Worm (Caenorhabditis elegans) whole organism, L2 larva: ENCODE measurements around the gene F25E2.2.
A peak's percentile ranks its signal among the peaks of the same experiment; 100 is the strongest.

Experiments used
- C34F6.9 ChIP-seq: fragments of 150-350 bp; optimal IDR thresholded peaks from 2 replicates; lab custom pipeline; 2014; ENCODE audit warnings: missing biosample characterization, missing genetic modification characterization
- F13H6.1 ChIP-seq: sonication (generic microtip); optimal IDR thresholded peaks from 2 replicates; lab custom pipeline; 2016; ENCODE audit warnings: missing genetic modification characterization, missing compliant biosample characterization
- R02D3.7 ChIP-seq: fragments of 150-350 bp; optimal IDR thresholded peaks from 2 replicates; lab custom pipeline; 2014; ENCODE audit warnings: missing biosample characterization, missing genetic modification characterization
- Y55F3AM.14 ChIP-seq: fragments of 200-800 bp; sonication (Bioruptor generic); optimal IDR thresholded peaks from 2 replicates; lab custom pipeline; 2018; ENCODE audit warnings: mild to moderate bottlenecking, missing genetic modification characterization, missing compliant biosample characterization
- ZK546.5 ChIP-seq: sonication (generic microtip); optimal IDR thresholded peaks from 2 replicates; lab custom pipeline; 2017; ENCODE audit warnings: missing biosample characterization, missing genetic modification characterization
- alr-1 ChIP-seq: fragments of 150-350 bp; optimal IDR thresholded peaks from 2 replicates; lab custom pipeline; 2014; ENCODE audit warnings: missing biosample characterization, missing genetic modification characterization
- ama-1 ChIP-seq: fragments of 150-350 bp; optimal IDR thresholded peaks from 2 replicates; lab custom pipeline; 2018; ENCODE audit warnings: inconsistent platforms
- blmp-1 ChIP-seq: sonication (generic microtip); optimal IDR thresholded peaks from 2 replicates; lab custom pipeline; 2017; ENCODE audit warnings: missing genetic modification characterization, mild to moderate bottlenecking, missing compliant biosample characterization, antibody characterized with exemption, moderate library complexity; ENCODE audit not compliant: insufficient read depth
- ceh-16 ChIP-seq: fragments of 150-350 bp; optimal IDR thresholded peaks from 2 replicates; lab custom pipeline; 2014; ENCODE audit warnings: missing biosample characterization, missing genetic modification characterization
- crh-2 ChIP-seq: sonication (generic microtip); optimal IDR thresholded peaks from 2 replicates; lab custom pipeline; 2017; ENCODE audit warnings: missing biosample characterization, missing genetic modification characterization
- dmd-4 ChIP-seq: sonication (generic microtip); optimal IDR thresholded peaks from 2 replicates; lab custom pipeline; 2017; ENCODE audit warnings: missing biosample characterization, missing genetic modification characterization
- egl-27 ChIP-seq: sonication (generic microtip); optimal IDR thresholded peaks from 3 replicates; lab custom pipeline; 2017; ENCODE audit warnings: missing biosample characterization, missing genetic modification reagents, missing genetic modification characterization
- fos-1 ChIP-seq: fragments of 150-350 bp; optimal IDR thresholded peaks from 2 replicates; lab custom pipeline; 2014; ENCODE audit warnings: missing biosample characterization, missing genetic modification characterization
- gmeb-1 ChIP-seq: fragments of 150-350 bp; optimal IDR thresholded peaks from 2 replicates; lab custom pipeline; 2014; ENCODE audit warnings: missing biosample characterization, missing genetic modification characterization
- lin-39 ChIP-seq: fragments of 150-350 bp; optimal IDR thresholded peaks from 2 replicates; lab custom pipeline; 2014; ENCODE audit warnings: missing biosample characterization, missing genetic modification reagents, missing genetic modification characterization
- lsy-2 ChIP-seq, 2 experiments: fragments of 150-350 bp in 1 of 2; sonication (generic microtip) in 1 of 2; optimal IDR thresholded peaks; 2 replicates each; lab custom pipeline; 2014 to 2017; ENCODE audit warnings: missing biosample characterization in 2 of 2, missing genetic modification characterization in 2 of 2
- mab-5 ChIP-seq: fragments of 150-350 bp; optimal IDR thresholded peaks from 2 replicates; lab custom pipeline; 2014; ENCODE audit warnings: missing biosample characterization, missing genetic modification characterization
- mbf-1 ChIP-seq: sonication (generic microtip); optimal IDR thresholded peaks from 2 replicates; lab custom pipeline; 2017; ENCODE audit warnings: missing biosample characterization, missing genetic modification characterization
- mdl-1 ChIP-seq, 2 experiments: fragments of 150-350 bp in 1 of 2; sonication (generic microtip) in 1 of 2; optimal IDR thresholded peaks; 2 replicates each; lab custom pipeline; 2017; ENCODE audit warnings: missing biosample characterization in 2 of 2, missing genetic modification characterization in 2 of 2
- nhr-10 ChIP-seq: sonication (generic microtip); optimal IDR thresholded peaks from 2 replicates; lab custom pipeline; 2017; ENCODE audit warnings: missing biosample characterization, missing genetic modification characterization
- nhr-11 ChIP-seq: fragments of 150-350 bp; optimal IDR thresholded peaks from 2 replicates; lab custom pipeline; 2014; ENCODE audit warnings: missing biosample characterization, missing genetic modification characterization
- nhr-12 ChIP-seq: fragments of 150-350 bp; optimal IDR thresholded peaks from 2 replicates; lab custom pipeline; 2014; ENCODE audit warnings: missing biosample characterization, missing genetic modification characterization
- nhr-129 ChIP-seq: fragments of 150-350 bp; optimal IDR thresholded peaks from 2 replicates; lab custom pipeline; 2014; ENCODE audit warnings: missing biosample characterization, missing genetic modification characterization
- nhr-21 ChIP-seq: fragments of 150-350 bp; optimal IDR thresholded peaks from 2 replicates; lab custom pipeline; 2014; ENCODE audit warnings: missing biosample characterization, missing genetic modification characterization
- nhr-23 ChIP-seq: fragments of 150-350 bp; optimal IDR thresholded peaks from 2 replicates; lab custom pipeline; 2014; ENCODE audit warnings: missing biosample characterization, missing genetic modification reagents, missing genetic modification characterization
- nhr-237 ChIP-seq: fragments of 150-350 bp; optimal IDR thresholded peaks from 2 replicates; lab custom pipeline; 2014; ENCODE audit warnings: missing biosample characterization, missing genetic modification characterization
- nhr-25 ChIP-seq: fragments of 150-350 bp; sonication (generic microtip); optimal IDR thresholded peaks from 3 replicates; lab custom pipeline; 2014; ENCODE audit warnings: missing biosample characterization, missing genetic modification characterization
- nhr-6 ChIP-seq: fragments of 150-350 bp; optimal IDR thresholded peaks from 2 replicates; lab custom pipeline; 2014; ENCODE audit warnings: missing biosample characterization, missing genetic modification characterization
- nhr-77 ChIP-seq: fragments of 150-350 bp; optimal IDR thresholded peaks from 2 replicates; lab custom pipeline; 2014; ENCODE audit warnings: missing biosample characterization, missing genetic modification characterization
- peb-1 ChIP-seq: fragments of 150-350 bp; optimal IDR thresholded peaks from 2 replicates; lab custom pipeline; 2014; ENCODE audit warnings: missing biosample characterization, missing genetic modification characterization
- sem-4 ChIP-seq: fragments of 150-350 bp; optimal IDR thresholded peaks from 2 replicates; lab custom pipeline; 2014; ENCODE audit warnings: missing biosample characterization, missing genetic modification reagents, missing genetic modification characterization
- skn-1 ChIP-seq: sonication (generic microtip); optimal IDR thresholded peaks from 2 replicates; lab custom pipeline; 2017; ENCODE audit warnings: missing biosample characterization, missing genetic modification characterization
- sma-9 ChIP-seq, 2 experiments: fragments of 150-350 bp in 1 of 2; sonication (generic microtip) in 1 of 2; optimal IDR thresholded peaks; 2 replicates each; lab custom pipeline; 2014 to 2016; ENCODE audit warnings: missing genetic modification characterization in 2 of 2, mild to moderate bottlenecking in 1 of 2, missing biosample characterization in 1 of 2, missing compliant biosample characterization in 1 of 2, missing genetic modification reagents in 1 of 2, moderate library complexity in 1 of 2
- snpc-4 ChIP-seq: fragments of 150-350 bp; optimal IDR thresholded peaks from 2 replicates; lab custom pipeline; 2014; ENCODE audit warnings: missing biosample characterization, missing genetic modification characterization
- unc-55 ChIP-seq: fragments of 150-350 bp; sonication (generic microtip); optimal IDR thresholded peaks from 3 replicates; lab custom pipeline; 2014; ENCODE audit warnings: missing biosample characterization, missing genetic modification reagents, missing genetic modification characterization
- unc-62 ChIP-seq: fragments of 150-350 bp; optimal IDR thresholded peaks from 2 replicates; lab custom pipeline; 2014; ENCODE audit warnings: missing biosample characterization, missing genetic modification reagents, missing genetic modification characterization
- zag-1 ChIP-seq: fragments of 150-350 bp; optimal IDR thresholded peaks from 2 replicates; lab custom pipeline; 2014; ENCODE audit warnings: missing biosample characterization, missing genetic modification characterization
- ztf-11 ChIP-seq: sonication (generic microtip); optimal IDR thresholded peaks from 2 replicates; lab custom pipeline; 2017; ENCODE audit warnings: missing biosample characterization, missing genetic modification characterization
- ztf-4 ChIP-seq: fragments of 150-350 bp; optimal IDR thresholded peaks from 2 replicates; lab custom pipeline; 2014; ENCODE audit warnings: missing biosample characterization, missing genetic modification characterization

F25E2.2 gene

DNA sequence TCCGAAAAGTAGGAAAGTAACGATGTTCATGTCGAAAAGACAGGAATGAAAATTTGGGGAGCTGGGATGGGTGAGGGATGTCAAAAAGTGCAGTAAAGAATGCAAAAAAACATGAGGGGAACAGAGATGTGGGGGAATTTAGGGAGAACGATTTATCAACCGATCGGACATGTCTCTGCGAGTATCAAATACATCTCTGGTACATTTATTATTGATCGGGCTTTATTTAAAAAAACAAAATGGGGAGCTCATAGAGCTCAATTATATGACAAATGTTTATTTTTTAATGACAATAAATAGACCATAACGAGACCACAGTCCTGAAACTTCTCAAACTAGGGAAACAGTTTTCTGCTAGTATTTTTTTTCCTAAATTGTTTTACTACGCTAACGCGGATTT lies at the start of gene F25E2.2:
TSS of gene F25E2.2 (minus strand) at position 101 of the 400 bp plus-strand sequence.
- TF ChIP-seq F13H6.1 (no peak), R02D3.7 (no peak), dmd-4 (tag; lab: Kevin White, UChicago) (no peak), ceh-16 (tag; lab: Kevin White, UChicago) (no peak)
- TF ChIP-seq, all 48 proteins: peak for 0

DNA sequence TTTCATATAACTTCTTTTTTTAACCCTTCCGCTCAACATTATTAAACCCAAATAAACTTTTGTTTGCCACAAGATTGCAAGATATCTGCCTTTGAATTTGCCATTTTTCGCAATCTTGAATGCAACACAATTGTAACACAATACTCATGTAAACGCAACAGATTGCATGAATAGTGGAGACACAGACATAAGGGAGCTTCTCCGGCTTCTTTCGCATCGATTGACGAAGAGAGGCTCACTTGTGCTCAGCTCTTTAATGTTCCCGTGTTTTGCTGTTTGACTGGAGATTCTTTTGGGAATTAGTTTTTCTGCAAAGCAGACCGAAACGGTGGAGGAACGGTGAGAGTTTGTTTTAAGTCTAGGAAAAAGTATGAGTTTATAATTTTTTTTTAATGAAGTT lies 48.8 kb upstream of the F25E2.2 start, which contains the start of gene F56F10.2:
TSS of gene F56F10.2 (plus strand) at position 215 of the 400 bp plus-strand sequence.
- TF ChIP-seq peb-1 (no peak), gmeb-1 (no peak), dmd-4 (tag; lab: Kevin White, UChicago) (no peak), F13H6.1 (no peak), nhr-25 (tag; lab: Kevin White, UChicago) (no peak), nhr-23 (tag; lab: Kevin White, UChicago) (no peak), nhr-77 (tag; lab: Kevin White, UChicago) (no peak), unc-62 (GFP tag; lab: Kevin White, UChicago) (no peak), ztf-4 (no peak), nhr-6 (tag; lab: Kevin White, UChicago) (no peak), alr-1 (no peak), egl-27 (tag; lab: Kevin White, UChicago) (no peak), crh-2 (tag; lab: Kevin White, UChicago) (no peak), skn-1 (tag; lab: Kevin White, UChicago) (no peak), mbf-1 (tag; lab: Kevin White, UChicago) (no peak), nhr-11 (tag; lab: Kevin White, UChicago) (no peak), C34F6.9 (tag; lab: Kevin White, UChicago) (peak; percentile 59), lsy-2 (tag; optimal IDR thresholded peaks at IDR 0.05; lab: Kevin White, UChicago) (peak in 1 of 2 experiments; percentile 32), ZK546.5 (tag; lab: Kevin White, UChicago) (no peak), zag-1 (tag; lab: Kevin White, UChicago) (peak; percentile 25), nhr-12 (tag; lab: Kevin White, UChicago) (no peak), fos-1 (tag; lab: Kevin White, UChicago) (no peak), R02D3.7 (no peak), unc-55 (GFP tag; lab: Kevin White, UChicago) (peak; percentile 77), mdl-1 (tag; optimal IDR thresholded peaks at IDR 0.05; lab: Kevin White, UChicago) (no peak), sem-4 (tag; lab: Kevin White, UChicago) (no peak), nhr-129 (tag; lab: Kevin White, UChicago) (no peak), ceh-16 (tag; lab: Kevin White, UChicago) (no peak), sma-9 (GFP tag; optimal IDR thresholded peaks at IDR 0.05; lab: Kevin White, UChicago) (no peak), sma-9 (tag; optimal IDR thresholded peaks at IDR 0.05; lab: Kevin White, UChicago) (no peak), snpc-4 (tag; lab: Kevin White, UChicago) (no peak), nhr-10 (tag; lab: Kevin White, UChicago) (no peak), ztf-11 (tag; lab: Kevin White, UChicago) (no peak), Y55F3AM.14 (GFP tag; lab: Kevin White, UChicago) (no peak), nhr-21 (tag; lab: Kevin White, UChicago) (no peak)

DNA sequence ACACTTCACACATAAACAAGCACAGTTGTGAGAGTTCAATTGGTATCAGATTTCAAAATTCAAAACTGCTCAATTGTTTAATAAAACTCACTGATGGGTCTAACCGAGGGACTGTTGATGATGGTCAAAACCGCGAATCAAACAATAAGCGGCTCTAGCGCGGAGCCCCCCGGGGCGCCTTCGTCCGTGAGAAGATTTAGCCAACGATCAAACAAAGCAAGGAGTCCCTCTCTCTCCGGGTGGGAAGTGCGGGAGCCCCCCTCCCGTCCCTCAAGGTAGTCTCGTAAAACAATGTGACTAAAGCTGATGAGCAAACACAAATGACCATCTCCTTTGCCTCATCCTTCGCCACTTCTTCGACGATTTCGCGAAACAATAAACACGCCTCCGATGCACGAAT lies 47.1 kb upstream of the F25E2.2 start:
- TF ChIP-seq nhr-77 (tag; lab: Kevin White, UChicago) (no peak), gmeb-1 (no peak), sma-9 (GFP tag; optimal IDR thresholded peaks at IDR 0.05; lab: Kevin White, UChicago) (no peak), sma-9 (tag; optimal IDR thresholded peaks at IDR 0.05; lab: Kevin White, UChicago) (no peak), egl-27 (tag; lab: Kevin White, UChicago) (no peak), unc-62 (GFP tag; lab: Kevin White, UChicago) (no peak), R02D3.7 (no peak), lsy-2 (tag; optimal IDR thresholded peaks at IDR 0.05; lab: Kevin White, UChicago) (no peak), F13H6.1 (no peak), lin-39 (no peak), ZK546.5 (tag; lab: Kevin White, UChicago) (no peak)

DNA sequence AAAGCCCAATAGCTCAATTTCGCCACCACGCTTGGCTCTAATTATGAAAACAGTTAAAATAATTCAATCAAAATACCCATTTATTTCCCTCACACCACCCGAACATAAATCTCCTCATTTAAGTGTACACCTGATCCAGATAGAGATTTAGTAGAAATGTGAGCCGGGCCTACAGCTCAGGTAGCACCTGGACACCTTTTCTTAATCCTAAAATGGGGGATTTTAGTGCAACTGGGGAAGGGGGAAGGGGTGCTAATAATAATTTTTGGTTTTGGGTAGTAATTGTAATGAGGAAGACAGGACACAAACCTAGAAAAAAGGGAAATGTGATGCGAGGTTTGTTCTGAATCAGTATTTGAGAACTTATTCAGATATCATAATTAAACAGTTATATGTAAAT lies 43.0 kb upstream of the F25E2.2 start:
- no peak for TF ChIP-seq mab-5 (tag; lab: Kevin White, UChicago)
- no peak for TF ChIP-seq fos-1 (tag; lab: Kevin White, UChicago)
- no peak for TF ChIP-seq ama-1 (lab: Kevin White, UChicago)
- TF ChIP-seq nhr-21 (tag; lab: Kevin White, UChicago), result no peak
- no peak for TF ChIP-seq sma-9 (GFP tag; optimal IDR thresholded peaks at IDR 0.05; lab: Kevin White, UChicago)
- no peak for TF ChIP-seq sma-9 (tag; optimal IDR thresholded peaks at IDR 0.05; lab: Kevin White, UChicago)
- TF ChIP-seq mbf-1 (tag; lab: Kevin White, UChicago), result no peak
- no peak for TF ChIP-seq egl-27 (tag; lab: Kevin White, UChicago)
- no peak for TF ChIP-seq nhr-77 (tag; lab: Kevin White, UChicago)
- TF ChIP-seq Y55F3AM.14 (GFP tag; lab: Kevin White, UChicago), result no peak
- no peak for TF ChIP-seq blmp-1 (tag; lab: Kevin White, UChicago)
- TF ChIP-seq lin-39, result no peak
- TF ChIP-seq nhr-23 (tag; lab: Kevin White, UChicago), result no peak
- TF ChIP-seq F13H6.1, result no peak
- TF ChIP-seq mdl-1 (tag; optimal IDR thresholded peaks at IDR 0.05; lab: Kevin White, UChicago), result no peak
- TF ChIP-seq snpc-4 (tag; lab: Kevin White, UChicago), result no peak
- no peak for TF ChIP-seq nhr-237
- no peak for TF ChIP-seq nhr-25 (tag; lab: Kevin White, UChicago)
- TF ChIP-seq sem-4 (tag; lab: Kevin White, UChicago), result no peak
- TF ChIP-seq peb-1, result no peak
- TF ChIP-seq unc-55 (GFP tag; lab: Kevin White, UChicago), result no peak
